Fruit fly (Drosophila melanogaster): ENCODE measurements around the gene CG13722.

CG13722 gene

dm6 chr3L:4469701-4470100 is 21.1 kb downstream of the CG13722 start, which contains the start of gene CG32249:
Gene CG32249, plus strand, starts transcription at chr3L:4470001.
- no peak for TF ChIP-seq Lpt (GFP tag; optimal IDR thresholded peaks at IDR 0.05)
- TF ChIP-seq net (GFP tag; optimal IDR thresholded peaks at IDR 0.05): no peak
- TF ChIP-seq CG7368 (GFP tag; optimal IDR thresholded peaks at IDR 0.05): no peak
- TF ChIP-seq svp (GFP tag): no peak
- TF ChIP-seq CG31627 (GFP tag; optimal IDR thresholded peaks at IDR 0.05): no peak
- TF ChIP-seq topi (GFP tag; optimal IDR thresholded peaks at IDR 0.05): no peak
- TF ChIP-seq ss (GFP tag; optimal IDR thresholded peaks at IDR 0.05): no peak
- TF ChIP-seq Eip75B (GFP tag; optimal IDR thresholded peaks at IDR 0.05): no peak
- no peak for TF ChIP-seq CG1621 (tag; optimal IDR thresholded peaks at IDR 0.05)
- TF ChIP-seq eg (GFP tag; IDR thresholded peaks at IDR 0.05): no peak
- no peak for TF ChIP-seq CG15336 (GFP tag; IDR thresholded peaks at IDR 0.05)
- no peak for TF ChIP-seq CG11902 (GFP tag; optimal IDR thresholded peaks at IDR 0.05)
- no peak for TF ChIP-seq CG32006 (GFP tag; optimal IDR thresholded peaks at IDR 0.05)

- TF ChIP-seq CG7368 (GFP tag; optimal IDR thresholded peaks at IDR 0.05): no peak
- TF ChIP-seq esn (GFP tag; optimal IDR thresholded peaks at IDR 0.05): no peak
- TF ChIP-seq CG8319 (GFP tag; optimal IDR thresholded peaks at IDR 0.05): no peak
- TF ChIP-seq CG11902 (GFP tag; optimal IDR thresholded peaks at IDR 0.05): no peak
- TF ChIP-seq ss (GFP tag; optimal IDR thresholded peaks at IDR 0.05): no peak
- TF ChIP-seq net (GFP tag; optimal IDR thresholded peaks at IDR 0.05): no peak
- no peak for TF ChIP-seq CG34406 (GFP tag; optimal IDR thresholded peaks at IDR 0.05)
- no peak for TF ChIP-seq Met (GFP tag; optimal IDR thresholded peaks at IDR 0.05)
- no peak for TF ChIP-seq Ets96B (tag; optimal IDR thresholded peaks at IDR 0.05)
- TF ChIP-seq topi (GFP tag; optimal IDR thresholded peaks at IDR 0.05): no peak
- no peak for TF ChIP-seq CG10631 (GFP tag; optimal IDR thresholded peaks at IDR 0.05)
- TF ChIP-seq Lpt (GFP tag; optimal IDR thresholded peaks at IDR 0.05): no peak
- TF ChIP-seq lz (GFP tag; optimal IDR thresholded peaks at IDR 0.05): no peak
Observed at dm6 chr3L:4466530-4466929, 24.2 kb downstream of the CG13722 start, which contains the start of gene CG32241. Gene CG32241, minus strand, starts transcription at chr3L:4466630.

dm6 chr3L:4463773-4464301 is 26.9 kb downstream of the CG13722 start, which contains the start of gene CG15024:
Gene CG15024, minus strand, starts transcription at chr3L:4463823.
- TF ChIP-seq Sox102F (GFP tag; optimal IDR thresholded peaks at IDR 0.05) (no peak), Ets96B (tag; optimal IDR thresholded peaks at IDR 0.05) (no peak), Eip78C (GFP tag) (no peak), acj6 (GFP tag; optimal IDR thresholded peaks at IDR 0.05) (no peak), ss (GFP tag; optimal IDR thresholded peaks at IDR 0.05) (no peak), CG3032 (tag; optimal IDR thresholded peaks at IDR 0.05) (no peak)

- TF ChIP-seq CG8319 (GFP tag; optimal IDR thresholded peaks at IDR 0.05) (no peak), Eip78C (GFP tag) (peak; percentile 61), vri (GFP tag; optimal IDR thresholded peaks at IDR 0.05) (no peak), CG6854 (GFP tag; optimal IDR thresholded peaks at IDR 0.05) (no peak), fd85E (GFP tag; optimal IDR thresholded peaks at IDR 0.05) (no peak), CG10631 (GFP tag; optimal IDR thresholded peaks at IDR 0.05) (no peak), Sox15 (GFP tag; optimal IDR thresholded peaks at IDR 0.05) (no peak)
Observed at dm6 chr3L:4461454-4462045, 29.2 kb downstream of the CG13722 start, which contains the start of gene CG15023. Gene CG15023, minus strand, starts transcription at chr3L:4461504.

dm6 chr3L:4460307-4461088 is 30.3 kb downstream of the CG13722 start, which contains the start of gene CG15022:
Gene CG15022, minus strand, starts transcription at chr3L:4460317.
- TF ChIP-seq pdm3 (GFP tag; optimal IDR thresholded peaks at IDR 0.05): no peak
- TF ChIP-seq Hr39 (GFP tag; optimal IDR thresholded peaks at IDR 0.05): no peak
- no peak for TF ChIP-seq cyc (GFP tag; optimal IDR thresholded peaks at IDR 0.05)
- TF ChIP-seq CG7368 (GFP tag; optimal IDR thresholded peaks at IDR 0.05): no peak
- TF ChIP-seq Hr38 (GFP tag; optimal IDR thresholded peaks at IDR 0.05): no peak
- no peak for TF ChIP-seq Smox (GFP tag; optimal IDR thresholded peaks at IDR 0.05)
- TF ChIP-seq CG4318 (GFP tag; optimal IDR thresholded peaks at IDR 0.05): no peak
- no peak for TF ChIP-seq CG3919 (GFP tag; optimal IDR thresholded peaks at IDR 0.05)
